Fruit fly (Drosophila melanogaster): ENCODE measurements around the gene Alp9.
A peak's percentile ranks its signal among the peaks of the same experiment; 100 is the strongest.

Alp9 gene

dm6 chr3L:5621908-5622307 lies 26.6 kb downstream of the Alp9 start:
- no peak for TF ChIP-seq CG8478 (optimal IDR thresholded peaks at IDR 0.05)
- no peak for TF ChIP-seq pan (optimal IDR thresholded peaks at IDR 0.05)
- peak; percentile 10 for TF ChIP-seq Dll (optimal IDR thresholded peaks at IDR 0.05)
- TF ChIP-seq EcR (GFP tag; optimal IDR thresholded peaks at IDR 0.05) = peak in 1 of 2 experiments; percentile 93
- no peak for TF ChIP-seq usp (GFP tag; optimal IDR thresholded peaks at IDR 0.05)
- TF ChIP-seq psq (optimal IDR thresholded peaks at IDR 0.05) = no peak

DNA sequence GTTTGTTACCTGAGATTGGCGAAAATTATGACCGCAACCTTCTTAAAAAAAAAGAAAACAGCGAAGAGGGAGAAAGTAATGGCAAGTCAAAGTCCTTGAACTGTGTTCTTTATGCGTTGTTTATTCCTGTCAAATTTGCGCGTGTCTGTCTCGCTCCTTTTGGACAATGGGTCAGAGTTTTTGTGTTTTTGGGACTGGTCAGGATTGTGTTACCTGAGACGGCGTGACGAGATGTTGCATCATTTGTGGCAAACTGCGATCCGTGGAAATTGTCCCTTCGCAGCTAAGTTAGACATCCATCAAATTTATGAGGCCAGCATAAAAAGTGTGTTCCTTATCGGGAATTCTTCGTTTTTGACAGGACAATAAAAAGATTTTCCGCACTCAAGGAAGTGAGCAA lies 28.0 kb downstream of the Alp9 start:
- TF ChIP-seq usp (GFP tag; optimal IDR thresholded peaks at IDR 0.05) = no peak
- no peak for TF ChIP-seq EcR (GFP tag; optimal IDR thresholded peaks at IDR 0.05)
- no peak for TF ChIP-seq Dll (optimal IDR thresholded peaks at IDR 0.05)
- TF ChIP-seq CG8478 (optimal IDR thresholded peaks at IDR 0.05) = no peak
- TF ChIP-seq psq (optimal IDR thresholded peaks at IDR 0.05) = no peak
- no peak for TF ChIP-seq pan (optimal IDR thresholded peaks at IDR 0.05)

DNA sequence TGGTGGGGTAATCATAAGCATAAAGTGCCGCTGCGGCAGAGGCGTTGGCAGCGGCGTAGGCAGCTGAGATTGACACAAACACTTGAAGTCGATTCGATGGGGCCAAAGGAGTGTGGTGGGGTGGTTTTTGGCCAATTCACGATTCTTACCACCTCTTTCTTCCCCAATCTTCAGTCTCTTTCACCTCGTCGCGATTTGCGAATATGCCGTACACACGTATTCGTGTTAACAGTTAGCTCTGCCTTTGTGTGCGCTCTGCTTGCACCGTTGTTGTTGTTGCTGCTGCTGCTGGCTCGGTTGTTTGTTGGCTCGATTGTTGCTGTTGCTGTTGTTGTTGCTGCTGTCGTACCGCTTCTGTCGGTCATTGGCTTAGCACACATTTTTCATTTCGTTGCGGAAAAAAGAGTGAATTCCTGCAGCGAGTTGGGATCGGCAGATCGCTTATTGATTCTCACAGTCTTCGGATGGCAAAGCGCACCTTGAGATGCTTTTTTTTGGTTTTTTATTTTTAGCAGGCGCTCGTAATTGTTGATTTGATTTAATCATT lies 29.9 kb downstream of the Alp9 start:
- TF ChIP-seq usp (GFP tag; optimal IDR thresholded peaks at IDR 0.05) (no peak), EcR (GFP tag; optimal IDR thresholded peaks at IDR 0.05) (peak; percentile 62 to 86)

DNA sequence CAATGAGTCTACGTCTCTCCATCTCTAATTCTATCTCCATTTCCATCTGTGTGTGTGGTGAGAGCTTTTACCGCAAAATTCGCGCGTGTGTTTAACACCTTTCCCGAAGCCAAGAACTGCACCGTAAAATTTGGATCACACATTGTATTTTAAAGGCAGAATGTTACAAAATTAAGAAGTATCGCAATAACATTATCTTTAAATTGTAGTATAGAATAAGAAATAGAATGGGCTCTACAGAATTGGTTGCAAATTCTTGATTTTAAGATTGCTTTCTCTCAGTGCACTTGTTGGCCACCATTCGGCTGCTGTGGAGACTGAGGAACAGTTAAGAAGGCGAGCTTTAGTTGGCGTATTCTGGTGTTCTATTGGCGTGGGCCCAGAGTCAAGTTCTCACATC lies 31.1 kb downstream of the Alp9 start:
- TF ChIP-seq usp (GFP tag; optimal IDR thresholded peaks at IDR 0.05) = no peak
- TF ChIP-seq pan (optimal IDR thresholded peaks at IDR 0.05) = no peak
- TF ChIP-seq EcR (GFP tag; optimal IDR thresholded peaks at IDR 0.05) = no peak
- TF ChIP-seq psq (optimal IDR thresholded peaks at IDR 0.05) = no peak
- TF ChIP-seq Dll (optimal IDR thresholded peaks at IDR 0.05) = no peak
- no peak for TF ChIP-seq CG8478 (optimal IDR thresholded peaks at IDR 0.05)

dm6 chr3L:5627816-5628215 lies 32.5 kb downstream of the Alp9 start:
- peak; percentile 46 to 78 for TF ChIP-seq EcR (GFP tag; optimal IDR thresholded peaks at IDR 0.05)
- TF ChIP-seq Dll (optimal IDR thresholded peaks at IDR 0.05) = no peak

dm6 chr3L:5630176-5630583 lies 34.8 kb downstream of the Alp9 start:
- TF ChIP-seq Dll (optimal IDR thresholded peaks at IDR 0.05) = no peak

dm6 chr3L:5630608-5631080 lies 35.3 kb downstream of the Alp9 start, which contains the start of gene Blimp-1:
Blimp-1 (plus strand) TSS chr3L:5630983.
- TF ChIP-seq EcR (GFP tag; optimal IDR thresholded peaks at IDR 0.05) = peak in 1 of 2 experiments; percentile 72
- TF ChIP-seq Dll (optimal IDR thresholded peaks at IDR 0.05) = peak; percentile 88
- TF ChIP-seq pan (optimal IDR thresholded peaks at IDR 0.05) = no peak

dm6 chr3L:5631917-5632316 lies 36.6 kb downstream of the Alp9 start:
- TF ChIP-seq psq (optimal IDR thresholded peaks at IDR 0.05) = no peak
- no peak for TF ChIP-seq usp (GFP tag; optimal IDR thresholded peaks at IDR 0.05)
- no peak for TF ChIP-seq EcR (GFP tag; optimal IDR thresholded peaks at IDR 0.05)
- no peak for TF ChIP-seq Dll (optimal IDR thresholded peaks at IDR 0.05)
- TF ChIP-seq CG8478 (optimal IDR thresholded peaks at IDR 0.05) = no peak
- TF ChIP-seq pan (optimal IDR thresholded peaks at IDR 0.05) = no peak

dm6 chr3L:5633247-5634187 lies 38.2 kb downstream of the Alp9 start:
- TF ChIP-seq usp (GFP tag; optimal IDR thresholded peaks at IDR 0.05) = no peak
- peak in 1 of 2 experiments; percentile 99 for TF ChIP-seq EcR (GFP tag; optimal IDR thresholded peaks at IDR 0.05)

dm6 chr3L:5634188-5634894 lies 39.0 kb downstream of the Alp9 start:
- TF ChIP-seq EcR (GFP tag; optimal IDR thresholded peaks at IDR 0.05) (peak; percentile 80 to 97), pan (optimal IDR thresholded peaks at IDR 0.05) (no peak)

- TF ChIP-seq EcR (GFP tag; optimal IDR thresholded peaks at IDR 0.05) (peak in 1 of 2 experiments; percentile 53), CG8478 (optimal IDR thresholded peaks at IDR 0.05) (no peak), usp (GFP tag; optimal IDR thresholded peaks at IDR 0.05) (no peak)
Observed at dm6 chr3L:5635237-5636025, 40.1 kb downstream of the Alp9 start.

dm6 chr3L:5637477-5637876 lies 42.1 kb downstream of the Alp9 start:
- no peak for TF ChIP-seq EcR (GFP tag; optimal IDR thresholded peaks at IDR 0.05)
- no peak for TF ChIP-seq usp (GFP tag; optimal IDR thresholded peaks at IDR 0.05)
- TF ChIP-seq Dll (optimal IDR thresholded peaks at IDR 0.05) = no peak
- no peak for TF ChIP-seq pan (optimal IDR thresholded peaks at IDR 0.05)
- no peak for TF ChIP-seq CG8478 (optimal IDR thresholded peaks at IDR 0.05)
- TF ChIP-seq psq (optimal IDR thresholded peaks at IDR 0.05) = no peak

Measured in whole organism.